Worm (Caenorhabditis elegans): ENCODE measurements around the gene ptr-20.

ptr-20 gene

ce11 chrII:15145594-15145993, 12.4 kb upstream of the ptr-20 start, which contains the start of gene Y53F4B.27:
TSS of gene Y53F4B.27 (plus strand) at chrII:15145894.
- TF ChIP-seq unc-62 (GFP tag; optimal IDR thresholded peaks at IDR 0.05 in 1 of 2) (peak in 1 of 2 experiments; percentile 36), unc-62 (tag; optimal IDR thresholded peaks at IDR 0.05) (no peak), aha-1 (tag) (peak; percentile 96), duxl-1 (tag; optimal IDR thresholded peaks at IDR 0.05; ENCODE audit: poor library complexity) (no peak), hlh-11 (tag; optimal IDR thresholded peaks at IDR 0.05) (peak; percentile 24), skn-1 (tag; optimal IDR thresholded peaks at IDR 0.05) (no peak)

- TF ChIP-seq hlh-30 (tag; optimal IDR thresholded peaks at IDR 0.05; ENCODE audit: insufficient read depth) (no peak), ztf-11 (tag; optimal IDR thresholded peaks at IDR 0.05) (no peak), aha-1 (tag) (peak; percentile 46), snpc-4 (tag; optimal IDR thresholded peaks at IDR 0.05) (no peak), nhr-102 (tag; optimal IDR thresholded peaks at IDR 0.05) (no peak), ZK337.2 (GFP tag; IDR thresholded peaks at IDR 0.05) (no peak), duxl-1 (tag; optimal IDR thresholded peaks at IDR 0.05; ENCODE audit: poor library complexity) (no peak), daf-19 (GFP tag; conservative IDR thresholded peaks at IDR 0.05) (no peak), unc-62 (GFP tag; optimal IDR thresholded peaks at IDR 0.05 in 1 of 2) (peak in 1 of 2 experiments; percentile 52), unc-62 (tag; optimal IDR thresholded peaks at IDR 0.05) (no peak)
Observed at ce11 chrII:15148442-15148841, 9.5 kb upstream of the ptr-20 start.

ce11 chrII:15158364-15158763, 384 bp downstream of the ptr-20 start:
- TF ChIP-seq aha-1 (tag) (peak; percentile 53), nhr-41 (GFP tag; IDR thresholded peaks at IDR 0.05) (no peak)

ce11 chrII:15164453-15164852, 6.5 kb downstream of the ptr-20 start, which contains the start of gene gst-26:
TSS of gene gst-26 (minus strand) at chrII:15164553.
- TF ChIP-seq ceh-32 (tag; optimal IDR thresholded peaks at IDR 0.05; ENCODE audit: poor library complexity) (no peak), pqm-1 (tag; optimal IDR thresholded peaks at IDR 0.05) (peak; percentile 41), daf-16 (GFP tag; optimal IDR thresholded peaks at IDR 0.05) (no peak), daf-16 (tag; optimal IDR thresholded peaks at IDR 0.05) (peak; percentile 4), daf-19 (GFP tag; conservative IDR thresholded peaks at IDR 0.05) (no peak), F44E2.7 (GFP tag; IDR thresholded peaks at IDR 0.05) (no peak), nhr-25 (tag; optimal IDR thresholded peaks at IDR 0.05; ENCODE audit: borderline replicate concordance, insufficient read depth) (no peak), lsy-2 (tag; optimal IDR thresholded peaks at IDR 0.05) (no peak), arid-1 (GFP tag; conservative IDR thresholded peaks at IDR 0.05) (no peak), nhr-28 (tag; optimal IDR thresholded peaks at IDR 0.05) (peak; percentile 17)

- peak; percentile 64 for TF ChIP-seq unc-130 (GFP tag; optimal IDR thresholded peaks at IDR 0.05)
- peak; percentile 70 to 90 for TF ChIP-seq daf-16 (GFP tag; optimal IDR thresholded peaks at IDR 0.05)
- TF ChIP-seq daf-16 (tag; optimal IDR thresholded peaks at IDR 0.05), result peak; percentile 91
- no peak for TF ChIP-seq lin-39 (tag; optimal IDR thresholded peaks at IDR 0.05)
- peak; percentile 34 for TF ChIP-seq ceh-32 (tag; optimal IDR thresholded peaks at IDR 0.05; ENCODE audit: poor library complexity)
- peak; percentile 89 for TF ChIP-seq dmd-8 (GFP tag; IDR thresholded peaks at IDR 0.05)
- TF ChIP-seq zag-1 (tag; optimal IDR thresholded peaks at IDR 0.05), result no peak
- TF ChIP-seq R02D3.7 (tag; optimal IDR thresholded peaks at IDR 0.05), result peak; percentile 33
- 0 out of 2 replicates have a peak, but pooled peaks have one; percentile 45 for TF ChIP-seq D1046.2 (GFP tag; IDR thresholded peaks at IDR 0.05)
- peak; percentile 80 for TF ChIP-seq daf-19 (GFP tag; conservative IDR thresholded peaks at IDR 0.05)
- TF ChIP-seq daf-8 (GFP tag; IDR thresholded peaks at IDR 0.05), result 0 out of 2 replicates have a peak, but pooled peaks have one; percentile 56
- TF ChIP-seq dmd-6 (GFP tag; IDR thresholded peaks at IDR 0.05), result peak; percentile 84
- peak; percentile 78 for TF ChIP-seq nhr-41 (GFP tag; IDR thresholded peaks at IDR 0.05)
- peak; percentile 91 for TF ChIP-seq pha-4 (GFP tag; IDR thresholded peaks at IDR 0.05)
- no peak for TF ChIP-seq pha-4 (tag; optimal IDR thresholded peaks at IDR 0.05)
- peak; percentile 82 for TF ChIP-seq lin-38 (GFP tag; IDR thresholded peaks at IDR 0.05)
- peak; percentile 88 for TF ChIP-seq snpc-1.2 (GFP tag; IDR thresholded peaks at IDR 0.05)
- TF ChIP-seq mdt-29 (GFP tag; IDR thresholded peaks at IDR 0.05), result peak; percentile 83
- TF ChIP-seq daf-12 (tag; optimal IDR thresholded peaks at IDR 0.05), result no peak
- peak; percentile 64 for TF ChIP-seq nhr-11 (tag; optimal IDR thresholded peaks at IDR 0.05)
- no peak for TF ChIP-seq egl-27 (tag; optimal IDR thresholded peaks at IDR 0.05)
- TF ChIP-seq saeg-2 (GFP tag; IDR thresholded peaks at IDR 0.05), result peak; percentile 53; the same call in 1 of the 2 replicates
- no peak for TF ChIP-seq ceh-82 (tag; optimal IDR thresholded peaks at IDR 0.05)
- TF ChIP-seq T26A8.4 (GFP tag; IDR thresholded peaks at IDR 0.05), result peak; percentile 85
- TF ChIP-seq F37D6.2 (tag; optimal IDR thresholded peaks at IDR 0.05), result peak; percentile 73
- TF ChIP-seq arid-1 (GFP tag; conservative IDR thresholded peaks at IDR 0.05), result peak; percentile 71
- peak; percentile 74 for TF ChIP-seq php-3 (GFP tag; IDR thresholded peaks at IDR 0.05)
Observed at ce11 chrII:15165681-15166235, 7.8 kb downstream of the ptr-20 start, which contains the start of gene gst-27. TSS of gene gst-27 (minus strand) at chrII:15165731.

All from whole organism, L4 larva.